Fruit fly (Drosophila melanogaster): Measurements from ENCODE around the gene Skel.

Skel gene

DNA sequence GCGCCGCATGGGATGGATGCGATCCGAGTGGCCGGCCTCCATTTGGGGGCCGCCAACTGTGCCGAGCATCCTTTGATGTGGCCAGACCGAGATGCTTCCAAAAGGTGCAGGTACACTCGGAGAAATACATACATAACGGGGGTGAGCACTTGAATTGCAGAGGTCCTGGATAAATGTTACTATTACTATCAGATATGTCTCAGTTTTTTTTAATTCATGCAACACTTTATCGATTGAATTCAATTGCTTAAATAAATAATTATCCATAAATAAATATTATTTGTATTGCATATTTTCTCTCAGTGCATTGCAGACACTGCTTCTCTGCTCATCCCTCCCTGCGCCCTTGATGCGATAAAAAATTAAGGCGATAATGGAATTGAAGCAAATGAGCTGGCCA lies 25.6 kb upstream of the Skel start (continued):
- TF ChIP-seq run (tag; optimal IDR thresholded peaks at IDR 0.05): no peak

DNA sequence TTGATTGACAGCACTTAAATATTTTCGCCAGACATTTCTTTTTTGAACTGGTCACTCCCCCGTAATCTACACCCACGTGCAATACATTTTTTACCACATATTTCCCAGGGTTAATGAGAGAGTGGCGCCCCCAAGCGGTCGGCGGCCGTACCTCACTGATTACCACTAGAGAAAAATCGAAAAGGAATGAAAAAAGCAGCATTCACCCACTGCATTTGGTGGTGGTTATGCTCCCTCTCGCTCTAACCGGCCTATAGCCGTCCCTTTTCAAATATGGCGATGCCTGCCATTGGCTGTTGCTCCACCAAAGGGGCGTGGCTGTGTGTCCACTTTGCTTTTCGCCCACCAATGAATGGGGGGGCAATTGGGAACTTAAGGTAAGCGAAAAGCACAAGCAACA lies 21.8 kb upstream of the Skel start:
- peak; percentile 68 for TF ChIP-seq CG17829 (tag; optimal IDR thresholded peaks at IDR 0.05)
- TF ChIP-seq C15 (GFP tag; IDR thresholded peaks at IDR 0.05): no peak
- TF ChIP-seq CG10543 (GFP tag; optimal IDR thresholded peaks at IDR 0.05): peak; percentile 42
- TF ChIP-seq CG7556 (GFP tag; optimal IDR thresholded peaks at IDR 0.05): peak; percentile 18
- peak; percentile 72 for TF ChIP-seq CG1603 (tag; optimal IDR thresholded peaks at IDR 0.05)
- peak; percentile 34 for TF ChIP-seq Dad (GFP tag; optimal IDR thresholded peaks at IDR 0.05)
- peak; percentile 97 for TF ChIP-seq CG10321 (GFP tag; IDR thresholded peaks at IDR 0.05)
- TF ChIP-seq CG3065 (GFP tag; optimal IDR thresholded peaks at IDR 0.05): peak; percentile 68
- TF ChIP-seq kni (GFP tag; optimal IDR thresholded peaks at IDR 0.05): peak; percentile 65
- no peak for TF ChIP-seq br (optimal IDR thresholded peaks at IDR 0.05)
- 0 out of 2 replicates have a peak, but pooled peaks have one; percentile 16 for TF ChIP-seq ap (GFP tag; IDR thresholded peaks at IDR 0.05)
- peak; percentile 40 for TF ChIP-seq pros (GFP tag; optimal IDR thresholded peaks at IDR 0.05)
- no peak for TF ChIP-seq Dfd (GFP tag; optimal IDR thresholded peaks at IDR 0.05)
- no peak for TF ChIP-seq ftz-f1 (GFP tag; optimal IDR thresholded peaks at IDR 0.05)
- peak; percentile 66 for TF ChIP-seq lab (GFP tag; optimal IDR thresholded peaks at IDR 0.05)
- TF ChIP-seq sisA (GFP tag; IDR thresholded peaks at IDR 0.05): no peak
- TF ChIP-seq CG3407 (GFP tag; optimal IDR thresholded peaks at IDR 0.05): peak; percentile 32
- TF ChIP-seq ken (GFP tag; IDR thresholded peaks at IDR 0.05): peak; percentile 19; the same call in 1 of the 3 replicates
- TF ChIP-seq twi (tag; optimal IDR thresholded peaks at IDR 0.05): peak; percentile 41
- peak; percentile 60 for TF ChIP-seq CG7987 (GFP tag; optimal IDR thresholded peaks at IDR 0.05)
- no peak for TF ChIP-seq CG4404 (GFP tag; IDR thresholded peaks at IDR 0.05)
- no peak for TF ChIP-seq Elba2 (GFP tag; optimal IDR thresholded peaks at IDR 0.05)
- no peak for TF ChIP-seq CG11085 (GFP tag; IDR thresholded peaks at IDR 0.05)
- TF ChIP-seq zf30C (GFP tag; optimal IDR thresholded peaks at IDR 0.05): peak; percentile 58
- TF ChIP-seq Blimp-1 (GFP tag; optimal IDR thresholded peaks at IDR 0.05): peak; percentile 49
- no peak for TF ChIP-seq CG8944 (GFP tag; optimal IDR thresholded peaks at IDR 0.05)
- TF ChIP-seq D (optimal IDR thresholded peaks at IDR 0.05): no peak
- TF ChIP-seq D (GFP tag; optimal IDR thresholded peaks at IDR 0.05): peak; percentile 66
- peak; percentile 64 for TF ChIP-seq mirr (GFP tag; optimal IDR thresholded peaks at IDR 0.05)
- peak; percentile 53 for TF ChIP-seq CG17359 (tag; optimal IDR thresholded peaks at IDR 0.05)
- no peak for TF ChIP-seq ro (GFP tag; IDR thresholded peaks at IDR 0.05)
- TF ChIP-seq NC2α (GFP tag; optimal IDR thresholded peaks at IDR 0.05): no peak
- no peak for TF ChIP-seq Hr39 (optimal IDR thresholded peaks at IDR 0.05)
- 0 out of 2 replicates have a peak, but pooled peaks have one; percentile 35 for TF ChIP-seq CG31224 (GFP tag; IDR thresholded peaks at IDR 0.05)
- peak; percentile 71 for TF ChIP-seq CG5245 (GFP tag; optimal IDR thresholded peaks at IDR 0.05)
- no peak for TF ChIP-seq fru (optimal IDR thresholded peaks at IDR 0.05)
- peak; percentile 28 for TF ChIP-seq CG2116 (GFP tag; optimal IDR thresholded peaks at IDR 0.05)
- TF ChIP-seq CG11723 (GFP tag; optimal IDR thresholded peaks at IDR 0.05): peak; percentile 15
- TF ChIP-seq CG1529 (GFP tag; optimal IDR thresholded peaks at IDR 0.05): peak; percentile 56
- peak; percentile 47 for TF ChIP-seq Asciz (GFP tag; optimal IDR thresholded peaks at IDR 0.05)
- TF ChIP-seq CG30403 (GFP tag; optimal IDR thresholded peaks at IDR 0.05): no peak
- peak; percentile 91 for TF ChIP-seq sens (GFP tag)
- TF ChIP-seq pzg (GFP tag; optimal IDR thresholded peaks at IDR 0.05): no peak
- no peak for TF ChIP-seq CG10565 (GFP tag; optimal IDR thresholded peaks at IDR 0.05)
- TF ChIP-seq Lhr (GFP tag; optimal IDR thresholded peaks at IDR 0.05): peak; percentile 50
- no peak for TF ChIP-seq gt (GFP tag; IDR thresholded peaks at IDR 0.05)
- no peak; the same call in 1 of the 2 replicates for TF ChIP-seq MBD-R2 (GFP tag; IDR thresholded peaks at IDR 0.05)
- peak; percentile 40; the same call in 2 of the 3 replicates for TF ChIP-seq CG6791 (GFP tag; IDR thresholded peaks at IDR 0.05; ENCODE audit: partially characterized antibody)
- TF ChIP-seq CG6813 (GFP tag; optimal IDR thresholded peaks at IDR 0.05): peak; percentile 80

Measured in whole organism, embryonic.